Fruit fly (Drosophila melanogaster) Kc167 (cell line): ENCODE data around the gene CG31862.

Experiments
- Myc ChIP-seq: fragments of >200 bp; optimal IDR thresholded peaks from 2 replicates; lab custom pipeline; 2017; ENCODE audit warnings: missing external identifiers
- Sin3A ChIP-seq: fragments of >200 bp; optimal IDR thresholded peaks from 2 replicates; lab custom pipeline; 2018; ENCODE audit warnings: missing external identifiers
- h ChIP-seq: fragments of >200 bp; optimal IDR thresholded peaks from 3 replicates; lab custom pipeline; 2018; ENCODE audit warnings: missing external identifiers
- insv ChIP-seq: fragments of >200 bp; optimal IDR thresholded peaks from 3 replicates; lab custom pipeline; 2018; ENCODE audit warnings: missing external identifiers
- psq ChIP-seq: fragments of >200 bp; optimal IDR thresholded peaks from 2 replicates; lab custom pipeline; 2017; ENCODE audit warnings: missing external identifiers
- ttk ChIP-seq: sonication (Bioruptor generic); optimal IDR thresholded peaks from 2 replicates; lab custom pipeline; 2017; ENCODE audit warnings: missing external identifiers

The CG31862 gene

DNA sequence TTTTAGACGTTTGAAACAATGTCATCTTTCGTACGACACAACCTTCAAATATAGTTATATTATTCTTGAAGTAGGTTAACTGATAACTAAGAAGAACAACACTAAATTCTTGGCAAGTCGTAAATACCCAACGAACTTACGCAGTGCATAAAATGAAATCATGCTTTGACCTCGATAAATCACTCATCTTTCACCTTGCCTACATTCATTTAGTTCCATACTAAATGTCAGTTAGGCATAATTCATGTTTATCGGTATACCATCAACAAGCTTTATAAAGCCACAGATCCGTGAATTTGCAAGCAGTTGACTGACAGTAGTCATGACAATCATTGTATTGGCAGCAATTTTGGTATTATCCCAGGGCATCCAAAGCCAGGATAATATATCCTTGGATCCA is at the start of gene CG31862:
TSS of gene CG31862 (plus strand) at position 301 of the 400 bp plus-strand sequence.
- TF ChIP-seq psq (lab: Kevin White, UChicago) (no peak), Sin3A (no peak), Myc (lab: Kevin White, UChicago) (no peak), insv (no peak), h (lab: Kevin White, UChicago) (no peak), ttk (lab: Kevin White, UChicago) (no peak)

- no peak for TF ChIP-seq h (lab: Kevin White, UChicago)
- TF ChIP-seq Myc (lab: Kevin White, UChicago): no peak
- TF ChIP-seq insv: no peak
- TF ChIP-seq Sin3A: no peak
- no peak for TF ChIP-seq psq (lab: Kevin White, UChicago)
- TF ChIP-seq ttk (lab: Kevin White, UChicago): no peak
Measured at dm6 chr2L:12290204-12290603, 48.4 kb upstream of the CG31862 start.

DNA sequence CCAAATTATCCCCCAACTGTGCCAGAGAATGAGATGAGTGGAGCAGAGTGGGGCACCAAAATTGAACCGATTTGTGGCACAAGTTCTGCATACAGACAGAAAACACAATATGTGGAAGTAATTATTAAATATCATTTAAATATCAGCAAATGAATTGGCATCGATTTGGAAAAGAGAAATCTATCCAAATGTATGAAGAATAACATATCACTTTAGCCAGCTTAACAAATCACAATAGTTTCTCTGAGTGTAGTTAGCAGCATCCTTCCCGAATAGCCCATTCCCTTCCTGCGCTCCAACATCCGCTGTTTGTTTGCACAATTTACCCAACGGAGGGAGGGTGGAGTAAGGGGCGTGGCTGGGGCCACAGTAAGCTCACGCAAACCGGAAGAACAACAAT is 23.8 kb upstream of the CG31862 start:
- TF ChIP-seq Sin3A (no peak), insv (no peak), h (lab: Kevin White, UChicago) (no peak), psq (lab: Kevin White, UChicago) (no peak), Myc (lab: Kevin White, UChicago) (no peak), ttk (lab: Kevin White, UChicago) (no peak)

dm6 chr2L:12337162-12337561 is 1.5 kb upstream of the CG31862 start:
- TF ChIP-seq h (lab: Kevin White, UChicago) (no peak), Myc (lab: Kevin White, UChicago) (no peak), Sin3A (no peak), ttk (lab: Kevin White, UChicago) (no peak), psq (lab: Kevin White, UChicago) (no peak), insv (no peak)

DNA sequence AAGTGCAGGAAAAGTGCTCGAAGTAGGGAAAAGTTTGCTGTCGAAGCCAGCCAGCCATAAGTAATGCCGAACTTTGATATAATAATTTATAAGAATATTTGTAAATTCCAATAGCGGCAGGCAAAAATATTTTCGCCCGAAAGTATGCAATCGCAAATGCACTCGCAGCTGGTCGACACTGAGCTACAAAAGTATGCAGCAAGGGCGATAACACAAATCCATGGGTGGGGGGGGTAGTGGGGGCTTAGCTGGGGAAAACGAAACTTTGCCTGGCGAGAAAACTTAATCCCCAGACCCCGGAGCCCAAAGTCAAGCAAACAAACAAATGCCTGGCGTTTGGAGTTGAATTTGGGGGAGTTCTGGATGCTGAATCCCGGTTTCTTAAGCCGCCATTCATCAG is 3.1 kb downstream of the CG31862 start:
- TF ChIP-seq h (lab: Kevin White, UChicago) (no peak), ttk (lab: Kevin White, UChicago) (no peak), insv (no peak), psq (lab: Kevin White, UChicago) (no peak), Sin3A (no peak), Myc (lab: Kevin White, UChicago) (no peak)

- TF ChIP-seq Sin3A (no peak), ttk (lab: Kevin White, UChicago) (no peak), h (lab: Kevin White, UChicago) (no peak)
Measured at dm6 chr2L:12343634-12344269, 5.1 kb downstream of the CG31862 start, which contains the start of the genes bru2 and CG43813. Gene bru2 (plus strand): TSS chr2L:12344219. Gene CG43813 (minus strand): TSS chr2L:12344266.

- TF ChIP-seq Myc (lab: Kevin White, UChicago) (no peak), Sin3A (no peak), insv (no peak), h (lab: Kevin White, UChicago) (no peak), psq (lab: Kevin White, UChicago) (no peak), ttk (lab: Kevin White, UChicago) (no peak)
Measured at dm6 chr2L:12346163-12346892, 7.7 kb downstream of the CG31862 start.

dm6 chr2L:12347034-12347433 is 8.4 kb downstream of the CG31862 start:
- TF ChIP-seq psq (lab: Kevin White, UChicago) (no peak), Myc (lab: Kevin White, UChicago) (no peak), insv (no peak), ttk (lab: Kevin White, UChicago) (no peak), Sin3A (no peak)

DNA sequence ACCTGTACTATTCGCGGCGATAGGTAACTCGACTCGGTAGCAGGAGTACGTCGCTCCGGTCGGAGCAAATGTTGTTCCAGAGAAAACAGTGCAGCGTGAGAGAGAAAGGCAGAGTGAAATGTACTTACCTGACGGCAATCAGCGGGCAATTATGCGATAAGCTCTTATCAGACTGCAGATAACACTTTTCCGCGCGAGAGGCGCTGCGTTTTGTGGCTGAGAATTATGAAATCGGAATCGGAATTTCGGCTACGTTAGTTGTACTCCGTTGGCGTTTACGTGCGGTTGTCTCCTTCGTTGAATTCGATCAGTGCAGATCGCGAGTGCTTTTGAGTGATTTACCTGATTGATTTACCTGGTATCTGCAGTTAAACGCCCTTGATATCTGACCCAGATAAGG is 9.2 kb downstream of the CG31862 start:
- no peak for TF ChIP-seq Myc (lab: Kevin White, UChicago)
- no peak for TF ChIP-seq psq (lab: Kevin White, UChicago)
- TF ChIP-seq ttk (lab: Kevin White, UChicago): no peak
- no peak for TF ChIP-seq insv
- no peak for TF ChIP-seq h (lab: Kevin White, UChicago)
- no peak for TF ChIP-seq Sin3A

DNA sequence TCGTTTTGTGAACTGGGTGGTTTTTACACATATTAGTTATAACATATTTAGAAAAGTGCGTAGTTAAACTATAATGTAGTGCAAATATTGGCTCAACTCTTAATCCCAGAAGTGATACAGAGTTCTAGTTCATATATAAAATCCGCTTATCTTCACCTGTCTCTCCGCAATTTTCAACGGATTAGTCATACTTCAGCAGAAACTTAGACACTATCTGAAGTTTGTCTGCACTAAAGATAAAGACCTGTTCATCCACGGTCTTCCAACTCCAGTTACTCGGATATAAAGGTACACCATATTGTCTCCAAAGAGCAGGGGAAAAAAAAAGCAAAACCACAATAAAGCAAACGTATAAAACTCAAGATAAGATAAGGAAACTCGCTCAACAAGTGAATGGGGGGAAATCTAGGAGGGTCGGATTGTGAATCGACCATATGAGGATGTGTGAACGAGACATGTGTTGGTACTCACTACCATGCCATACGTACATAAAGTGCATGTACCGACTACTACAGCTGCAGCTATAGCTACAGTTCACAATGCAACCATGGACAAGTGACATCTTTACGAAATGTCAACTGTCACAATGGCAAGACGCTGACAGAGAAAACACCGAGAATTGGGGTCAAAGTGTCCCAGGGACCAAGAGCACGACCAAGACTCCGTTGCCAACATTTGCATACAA is 9.9 kb downstream of the CG31862 start:
- TF ChIP-seq h (lab: Kevin White, UChicago) (no peak), psq (lab: Kevin White, UChicago) (no peak), ttk (lab: Kevin White, UChicago) (no peak), Myc (lab: Kevin White, UChicago) (no peak), insv (no peak), Sin3A (no peak)

DNA sequence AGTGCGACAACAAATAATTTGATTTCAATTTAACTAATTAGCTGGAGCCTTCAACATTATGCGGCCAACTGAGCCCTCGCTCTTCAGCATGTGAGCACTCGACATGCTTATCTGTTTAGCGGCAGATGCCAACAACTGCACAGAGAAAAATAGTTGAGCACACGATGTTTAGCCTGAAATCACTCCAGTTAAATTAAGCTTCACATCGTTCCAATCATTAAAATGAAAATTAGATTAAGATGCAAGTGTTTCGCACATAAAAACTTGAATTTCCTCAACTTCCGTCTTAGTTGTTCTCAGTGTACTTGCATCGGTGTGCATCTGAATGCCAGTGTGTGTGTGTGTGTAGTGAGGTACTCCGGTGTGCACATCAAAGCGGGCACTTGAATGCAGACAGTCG is 12.2 kb downstream of the CG31862 start:
- TF ChIP-seq psq (lab: Kevin White, UChicago) (no peak), ttk (lab: Kevin White, UChicago) (no peak), Sin3A (no peak), Myc (lab: Kevin White, UChicago) (no peak), insv (no peak), h (lab: Kevin White, UChicago) (no peak)

dm6 chr2L:12351969-12352368 is 13.3 kb downstream of the CG31862 start:
- TF ChIP-seq Myc (lab: Kevin White, UChicago) (no peak), h (lab: Kevin White, UChicago) (no peak), Sin3A (no peak), ttk (lab: Kevin White, UChicago) (no peak), psq (lab: Kevin White, UChicago) (no peak), insv (no peak)
